Fruit fly (Drosophila melanogaster) whole organism, embryonic: ENCODE measurements around the gene Mgat4a.

Source experiments
- Bdp1 ChIP-seq: fragments of 200-800 bp; sonication (Bioruptor generic); optimal IDR thresholded peaks from 3 replicates; lab custom pipeline; 2016; ENCODE audit warnings: missing biosample characterization, missing genetic modification characterization
- BtbVII ChIP-seq: fragments of 200-800 bp; sonication (Bioruptor generic); optimal IDR thresholded peaks from 3 replicates; lab custom pipeline; 2017; ENCODE audit warnings: missing biosample characterization, mild to moderate bottlenecking, missing genetic modification characterization
- CG10462 ChIP-seq: fragments of 200-800 bp; sonication (Bioruptor generic); optimal IDR thresholded peaks from 2 replicates; lab custom pipeline; 2016; ENCODE audit warnings: missing biosample characterization, missing genetic modification characterization
- CG10959 ChIP-seq: fragments of 200-800 bp; sonication (Bioruptor generic); IDR thresholded peaks from 2 replicates; pipeline ENCODE4 v1.3.6; 2022; ENCODE audit warnings: missing biosample characterization, missing genetic modification characterization
- CG10979 ChIP-seq: fragments of 200-800 bp; sonication (Bioruptor generic); optimal IDR thresholded peaks from 2 replicates; lab custom pipeline; 2018; ENCODE audit warnings: missing biosample characterization, mild to moderate bottlenecking, missing genetic modification characterization, moderate library complexity
- CG11398 ChIP-seq: fragments of 200-800 bp; sonication (Bioruptor generic); optimal IDR thresholded peaks from 2 replicates; lab custom pipeline; 2016; ENCODE audit warnings: missing biosample characterization, missing genetic modification characterization
- CG11456 ChIP-seq: fragments of 200-800 bp; sonication (Bioruptor generic); IDR thresholded peaks from 3 replicates; pipeline ENCODE4 v1.3.6; 2022; ENCODE audit warnings: missing biosample characterization, missing genetic modification characterization
- CG13123 ChIP-seq: fragments of 200-800 bp; sonication (Bioruptor generic); optimal IDR thresholded peaks from 2 replicates; lab custom pipeline; 2016; ENCODE audit warnings: missing biosample characterization, missing genetic modification characterization
- CG14667 ChIP-seq: fragments of 200-800 bp; sonication (Bioruptor generic); IDR thresholded peaks from 2 replicates; pipeline ENCODE4 v1.3.6; 2022; ENCODE audit warnings: missing biosample characterization, missing genetic modification characterization
- CG2129 ChIP-seq: fragments of 200-800 bp; sonication (Bioruptor generic); IDR thresholded peaks from 2 replicates; pipeline ENCODE4 v1.3.6; 2022; ENCODE audit warnings: missing biosample characterization, missing genetic modification characterization; ENCODE audit not compliant: partially characterized antibody
- CG2202 ChIP-seq: fragments of 200-800 bp; sonication (Bioruptor generic); optimal IDR thresholded peaks from 2 replicates; lab custom pipeline; 2018; ENCODE audit warnings: missing biosample characterization, mild to moderate bottlenecking, missing genetic modification characterization
- CG2712 ChIP-seq: fragments of 200-800 bp; optimal IDR thresholded peaks from 3 replicates; lab custom pipeline; 2019; ENCODE audit warnings: missing biosample characterization, mild to moderate bottlenecking, missing genetic modification characterization, moderate library complexity
- CG31441 ChIP-seq: fragments of 200-800 bp; sonication (Bioruptor generic); IDR thresholded peaks from 2 replicates; pipeline ENCODE4 v1.3.6; 2022; ENCODE audit warnings: missing biosample characterization, missing genetic modification characterization
- CG32532 ChIP-seq: fragments of 200-800 bp; sonication (Bioruptor generic); IDR thresholded peaks from 2 replicates; pipeline ENCODE4 v1.3.6; 2022; ENCODE audit warnings: missing biosample characterization, missing genetic modification characterization
- CG33557 ChIP-seq: fragments of 200-800 bp; sonication (Bioruptor generic); optimal IDR thresholded peaks from 2 replicates; lab custom pipeline; 2019; ENCODE audit warnings: missing biosample characterization, mild to moderate bottlenecking, missing genetic modification characterization, moderate library complexity
- CG6689 ChIP-seq: fragments of 200-800 bp; sonication (Bioruptor generic); IDR thresholded peaks from 2 replicates; pipeline ENCODE4 v1.3.6; 2022; ENCODE audit warnings: missing biosample characterization, missing genetic modification characterization
- CG7372 ChIP-seq: fragments of 200-800 bp; sonication (Bioruptor generic); IDR thresholded peaks from 2 replicates; pipeline ENCODE4 v1.3.6; 2022; ENCODE audit warnings: missing biosample characterization, missing genetic modification characterization
- CG7745 ChIP-seq: fragments of 200-800 bp; sonication (Bioruptor generic); optimal IDR thresholded peaks from 2 replicates; lab custom pipeline; 2018; ENCODE audit warnings: missing biosample characterization, mild to moderate bottlenecking, missing genetic modification characterization, moderate library complexity
- CG7839 ChIP-seq: fragments of 200-800 bp; sonication (Bioruptor generic); optimal IDR thresholded peaks from 3 replicates; lab custom pipeline; 2018; ENCODE audit warnings: missing biosample characterization, mild to moderate bottlenecking, missing genetic modification characterization, moderate library complexity
- CG8281 ChIP-seq: fragments of 200-800 bp; sonication (Bioruptor generic); optimal IDR thresholded peaks from 2 replicates; lab custom pipeline; 2018; ENCODE audit warnings: missing biosample characterization, mild to moderate bottlenecking, missing genetic modification characterization, moderate library complexity
- CG8388 ChIP-seq: fragments of 200-800 bp; sonication (Bioruptor generic); optimal IDR thresholded peaks from 2 replicates; lab custom pipeline; 2019; ENCODE audit warnings: missing biosample characterization, mild to moderate bottlenecking, missing genetic modification characterization, moderate library complexity
- Chrac-16 ChIP-seq: fragments of 200-800 bp; sonication (Bioruptor generic); optimal IDR thresholded peaks from 3 replicates; lab custom pipeline; 2016; ENCODE audit warnings: missing biosample characterization, missing genetic modification characterization
- Dek ChIP-seq: fragments of 200-800 bp; sonication (Bioruptor generic); optimal IDR thresholded peaks from 3 replicates; lab custom pipeline; 2019; ENCODE audit warnings: missing biosample characterization, mild to moderate bottlenecking, missing genetic modification characterization, moderate library complexity
- H2.0 ChIP-seq: fragments of 200-800 bp; sonication (Bioruptor generic); IDR thresholded peaks from 2 replicates; pipeline ENCODE4 v1.3.6; 2022; ENCODE audit warnings: missing biosample characterization, missing genetic modification characterization
- HmgZ ChIP-seq: fragments of 200-800 bp; sonication (Bioruptor generic); optimal IDR thresholded peaks from 2 replicates; lab custom pipeline; 2018; ENCODE audit warnings: missing biosample characterization, mild to moderate bottlenecking, missing genetic modification characterization
- MESR4 ChIP-seq: fragments of 200-800 bp; sonication (Bioruptor generic); optimal IDR thresholded peaks from 2 replicates; lab custom pipeline; 2018; ENCODE audit warnings: missing biosample characterization, mild to moderate bottlenecking, missing genetic modification characterization, moderate library complexity
- Max ChIP-seq: fragments of 200-800 bp; sonication (Bioruptor generic); optimal IDR thresholded peaks from 2 replicates; lab custom pipeline; 2016; ENCODE audit warnings: missing biosample characterization, mild to moderate bottlenecking, missing genetic modification characterization
- NK7.1 ChIP-seq: fragments of 200-800 bp; sonication (Bioruptor generic); optimal IDR thresholded peaks from 3 replicates; lab custom pipeline; 2016; ENCODE audit warnings: missing biosample characterization, missing genetic modification characterization
- Nf-YA ChIP-seq: fragments of 200-800 bp; sonication (Bioruptor generic); IDR thresholded peaks from 2 replicates; pipeline ENCODE4 v1.3.6; 2022; ENCODE audit warnings: missing biosample characterization, missing genetic modification characterization
- Opbp ChIP-seq: fragments of 200-800 bp; sonication (Bioruptor generic); IDR thresholded peaks from 3 replicates; pipeline ENCODE4 v1.3.6; 2022; ENCODE audit warnings: missing biosample characterization, missing genetic modification characterization; ENCODE audit not compliant: partially characterized antibody
- Rfx ChIP-seq: fragments of 200-800 bp; sonication (Bioruptor generic); IDR thresholded peaks from 2 replicates; pipeline ENCODE4 v1.3.6; 2022; ENCODE audit warnings: missing biosample characterization, missing genetic modification characterization
- Sox100B ChIP-seq: fragments of 200-800 bp; sonication (Bioruptor generic); optimal IDR thresholded peaks from 3 replicates; lab custom pipeline; 2018; ENCODE audit warnings: missing biosample characterization, mild to moderate bottlenecking, missing genetic modification characterization
- Sox102F ChIP-seq: fragments of 200-800 bp; sonication (Bioruptor generic); optimal IDR thresholded peaks from 2 replicates; lab custom pipeline; 2018; ENCODE audit warnings: missing biosample characterization, mild to moderate bottlenecking, missing genetic modification characterization, moderate library complexity
- az2 ChIP-seq: fragments of 200-800 bp; sonication (Bioruptor generic); optimal IDR thresholded peaks from 3 replicates; lab custom pipeline; 2016; ENCODE audit warnings: missing biosample characterization, missing genetic modification characterization
- ems ChIP-seq: fragments of 200-800 bp; sonication (Bioruptor generic); optimal IDR thresholded peaks from 3 replicates; lab custom pipeline; 2016; ENCODE audit warnings: missing biosample characterization, missing genetic modification characterization
- ewg ChIP-seq: fragments of 200-800 bp; sonication (Bioruptor generic); optimal IDR thresholded peaks from 3 replicates; lab custom pipeline; 2017; ENCODE audit warnings: mild to moderate bottlenecking, missing biosample characterization, missing genetic modification reagents, missing genetic modification characterization
- exex ChIP-seq: fragments of 200-800 bp; sonication (Bioruptor generic); optimal IDR thresholded peaks from 4 replicates; lab custom pipeline; 2018; ENCODE audit warnings: missing biosample characterization, mild to moderate bottlenecking, missing genetic modification characterization, moderate library complexity
- gce ChIP-seq: fragments of 200-800 bp; sonication (Bioruptor generic); IDR thresholded peaks from 3 replicates; pipeline ENCODE4 v1.3.6; 2022; ENCODE audit warnings: missing biosample characterization, missing genetic modification characterization
- ind ChIP-seq: fragments of 200-800 bp; sonication (Bioruptor generic); optimal IDR thresholded peaks from 3 replicates; lab custom pipeline; 2016; ENCODE audit warnings: missing biosample characterization, missing genetic modification characterization
- lmd ChIP-seq: fragments of 200-800 bp; sonication (Bioruptor generic); IDR thresholded peaks from 2 replicates; pipeline ENCODE4 v1.3.6; 2022; ENCODE audit warnings: missing biosample characterization, missing genetic modification characterization
- mam ChIP-seq: fragments of 200-800 bp; sonication (Bioruptor generic); optimal IDR thresholded peaks from 3 replicates; lab custom pipeline; 2016; ENCODE audit warnings: missing biosample characterization, missing genetic modification characterization
- mirr ChIP-seq: fragments of 200-800 bp; sonication (Bioruptor generic); optimal IDR thresholded peaks from 3 replicates; lab custom pipeline; 2018; ENCODE audit warnings: missing biosample characterization, mild to moderate bottlenecking, missing genetic modification characterization
- nau ChIP-seq: fragments of 200-800 bp; sonication (Bioruptor generic); optimal IDR thresholded peaks from 3 replicates; lab custom pipeline; 2017; ENCODE audit warnings: missing biosample characterization, mild to moderate bottlenecking, missing genetic modification characterization, missing genetic modification reagents
- oc ChIP-seq: fragments of 200-800 bp; sonication (Bioruptor generic); optimal IDR thresholded peaks from 2 replicates; lab custom pipeline; 2018; ENCODE audit warnings: missing biosample characterization, mild to moderate bottlenecking, missing genetic modification characterization, moderate library complexity
- pfk ChIP-seq: fragments of 200-800 bp; sonication (Bioruptor generic); optimal IDR thresholded peaks from 2 replicates; lab custom pipeline; 2018; ENCODE audit warnings: missing biosample characterization, mild to moderate bottlenecking, missing genetic modification characterization, moderate library complexity
- phol ChIP-seq: fragments of 200-800 bp; sonication (Bioruptor generic); optimal IDR thresholded peaks from 3 replicates; lab custom pipeline; 2018; ENCODE audit warnings: missing biosample characterization, mild to moderate bottlenecking, missing genetic modification characterization, moderate library complexity
- pzg ChIP-seq: fragments of 200-800 bp; sonication (Bioruptor generic); optimal IDR thresholded peaks from 3 replicates; lab custom pipeline; 2018; ENCODE audit warnings: missing biosample characterization, mild to moderate bottlenecking, missing genetic modification characterization, moderate library complexity
- row ChIP-seq: fragments of 200-800 bp; sonication (Bioruptor generic); IDR thresholded peaks from 3 replicates; pipeline ENCODE4 v1.3.6; 2022; ENCODE audit warnings: missing biosample characterization, missing genetic modification characterization
- seq ChIP-seq: fragments of 200-800 bp; sonication (Bioruptor generic); IDR thresholded peaks from 2 replicates; pipeline ENCODE4 v1.3.6; 2022; ENCODE audit warnings: missing biosample characterization, missing genetic modification characterization
- slp2 ChIP-seq: fragments of 200-800 bp; sonication (Bioruptor generic); optimal IDR thresholded peaks from 2 replicates; lab custom pipeline; 2016; ENCODE audit warnings: missing biosample characterization, missing genetic modification characterization
- so ChIP-seq: fragments of 200-800 bp; sonication (Bioruptor generic); IDR thresholded peaks from 3 replicates; pipeline ENCODE4 v1.3.6; 2022; ENCODE audit warnings: missing biosample characterization, missing genetic modification characterization
- zfh1 ChIP-seq: fragments of 200-800 bp; sonication (Bioruptor generic); IDR thresholded peaks from 3 replicates; pipeline ENCODE4 v1.3.6; 2022; ENCODE audit warnings: missing biosample characterization, missing genetic modification characterization

The Mgat4a gene

DNA sequence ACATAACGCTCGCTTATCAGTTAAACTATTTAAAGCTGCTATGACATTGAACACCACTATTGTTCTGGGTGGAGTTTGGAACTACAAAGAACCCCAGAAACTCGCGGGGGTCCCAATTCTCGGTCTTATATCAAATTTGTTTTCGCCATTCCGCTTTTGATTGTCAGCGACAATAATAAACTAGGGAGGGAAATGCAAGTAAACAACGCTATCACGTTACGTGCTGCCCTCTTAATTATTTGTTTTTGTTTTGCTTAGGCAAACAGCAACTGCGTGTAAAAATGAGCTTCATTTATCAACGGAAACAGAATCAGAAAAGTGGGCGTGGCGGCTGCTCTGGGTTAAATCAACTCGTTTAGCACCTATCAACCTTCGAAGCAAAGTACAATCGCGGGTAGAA is 18.4 kb downstream of the Mgat4a start (continued):
- TF ChIP-seq CG32532 (GFP tag; lab: Robert Waterston, UW) (peak; percentile 9; the same call in 1 of the 2 replicates), MESR4 (GFP tag; lab: Kevin White, UChicago) (no peak), CG10979 (tag; lab: Kevin White, UChicago) (no peak), zfh1 (peak; percentile 59; the same call in 2 of the 3 replicates), az2 (GFP tag; lab: Kevin White, UChicago) (no peak), BtbVII (peak; percentile 8), CG10959 (GFP tag; lab: Robert Waterston, UW) (0 out of 2 replicates have a peak, but pooled peaks have one; percentile 9), CG14667 (GFP tag; lab: Robert Waterston, UW) (no peak), Chrac-16 (GFP tag; lab: Kevin White, UChicago) (no peak), CG2202 (tag; lab: Kevin White, UChicago) (peak; percentile 59), ind (GFP tag; lab: Kevin White, UChicago) (no peak), NK7.1 (GFP tag; lab: Kevin White, UChicago) (no peak), CG7745 (tag; lab: Kevin White, UChicago) (no peak), pfk (GFP tag; lab: Kevin White, UChicago) (peak; percentile 39), phol (no peak), Sox102F (peak; percentile 34), Nf-YA (GFP tag; lab: Robert Waterston, UW) (no peak), exex (tag; lab: Kevin White, UChicago) (peak; percentile 2), so (GFP tag; lab: Robert Waterston, UW) (peak; percentile 46; the same call in 1 of the 3 replicates), CG33557 (peak; percentile 41), pzg (no peak), CG7372 (GFP tag; lab: Robert Waterston, UW) (no peak), CG13123 (peak; percentile 34), CG10462 (GFP tag; lab: Kevin White, UChicago) (no peak), Rfx (GFP tag; lab: Robert Waterston, UW) (peak; percentile 13; the same call in 1 of the 2 replicates), CG2712 (tag; lab: Kevin White, UChicago) (no peak), CG2129 (GFP tag; lab: Robert Waterston, UW) (no peak), Sox100B (peak; percentile 42), mam (GFP tag; lab: Kevin White, UChicago) (no peak), ewg (GFP tag; lab: Kevin White, UChicago) (no peak), CG8388 (GFP tag; lab: Kevin White, UChicago) (no peak), lmd (GFP tag; lab: Robert Waterston, UW) (no peak), Max (GFP tag; lab: Kevin White, UChicago) (no peak), ems (GFP tag; lab: Kevin White, UChicago) (no peak), Dek (tag; lab: Kevin White, UChicago) (no peak), row (GFP tag; lab: Robert Waterston, UW) (no peak), CG11456 (GFP tag; lab: Robert Waterston, UW) (no peak), H2.0 (GFP tag; lab: Robert Waterston, UW) (no peak), Opbp (no peak), oc (tag; lab: Kevin White, UChicago) (no peak), Bdp1 (GFP tag; lab: Kevin White, UChicago) (peak; percentile 33), slp2 (GFP tag; lab: Kevin White, UChicago) (no peak), HmgZ (tag; lab: Kevin White, UChicago) (peak; percentile 8), nau (no peak), mirr (GFP tag; lab: Kevin White, UChicago) (peak; percentile 38), CG6689 (no peak), CG7839 (tag; lab: Kevin White, UChicago) (no peak), gce (GFP tag; lab: Robert Waterston, UW) (no peak), CG11398 (GFP tag; lab: Kevin White, UChicago) (peak; percentile 11), seq (peak; percentile 47), CG8281 (no peak), CG31441 (GFP tag; lab: Robert Waterston, UW) (no peak)
